Worm (Caenorhabditis elegans) whole organism, L2 larva: ENCODE measurements around the gene dhs-18.

Source experiments
- C34F6.9 ChIP-seq: fragments of 150-350 bp; optimal IDR thresholded peaks from 2 replicates; lab custom pipeline; 2014; ENCODE audit warnings: missing biosample characterization, missing genetic modification characterization
- F13H6.1 ChIP-seq: sonication (generic microtip); optimal IDR thresholded peaks from 2 replicates; lab custom pipeline; 2016; ENCODE audit warnings: missing genetic modification characterization, missing compliant biosample characterization
- Y55F3AM.14 ChIP-seq: fragments of 200-800 bp; sonication (Bioruptor generic); optimal IDR thresholded peaks from 2 replicates; lab custom pipeline; 2018; ENCODE audit warnings: mild to moderate bottlenecking, missing genetic modification characterization, missing compliant biosample characterization
- ZK546.5 ChIP-seq: sonication (generic microtip); optimal IDR thresholded peaks from 2 replicates; lab custom pipeline; 2017; ENCODE audit warnings: missing biosample characterization, missing genetic modification characterization
- alr-1 ChIP-seq: fragments of 150-350 bp; optimal IDR thresholded peaks from 2 replicates; lab custom pipeline; 2014; ENCODE audit warnings: missing biosample characterization, missing genetic modification characterization
- ama-1 ChIP-seq: fragments of 150-350 bp; optimal IDR thresholded peaks from 2 replicates; lab custom pipeline; 2018; ENCODE audit warnings: inconsistent platforms
- blmp-1 ChIP-seq: sonication (generic microtip); optimal IDR thresholded peaks from 2 replicates; lab custom pipeline; 2017; ENCODE audit warnings: missing genetic modification characterization, mild to moderate bottlenecking, missing compliant biosample characterization, antibody characterized with exemption, moderate library complexity; ENCODE audit not compliant: insufficient read depth
- ceh-16 ChIP-seq: fragments of 150-350 bp; optimal IDR thresholded peaks from 2 replicates; lab custom pipeline; 2014; ENCODE audit warnings: missing biosample characterization, missing genetic modification characterization
- crh-2 ChIP-seq: sonication (generic microtip); optimal IDR thresholded peaks from 2 replicates; lab custom pipeline; 2017; ENCODE audit warnings: missing biosample characterization, missing genetic modification characterization
- dmd-4 ChIP-seq: sonication (generic microtip); optimal IDR thresholded peaks from 2 replicates; lab custom pipeline; 2017; ENCODE audit warnings: missing biosample characterization, missing genetic modification characterization
- egl-27 ChIP-seq: sonication (generic microtip); optimal IDR thresholded peaks from 3 replicates; lab custom pipeline; 2017; ENCODE audit warnings: missing biosample characterization, missing genetic modification reagents, missing genetic modification characterization
- elt-1 ChIP-seq: fragments of 150-350 bp; optimal IDR thresholded peaks from 2 replicates; lab custom pipeline; 2014; ENCODE audit warnings: missing biosample characterization, missing genetic modification characterization
- fos-1 ChIP-seq: fragments of 150-350 bp; optimal IDR thresholded peaks from 2 replicates; lab custom pipeline; 2014; ENCODE audit warnings: missing biosample characterization, missing genetic modification characterization
- gmeb-1 ChIP-seq: fragments of 150-350 bp; optimal IDR thresholded peaks from 2 replicates; lab custom pipeline; 2014; ENCODE audit warnings: missing biosample characterization, missing genetic modification characterization
- lin-11 ChIP-seq: fragments of 150-350 bp; sonication (generic microtip); optimal IDR thresholded peaks from 2 replicates; lab custom pipeline; 2014; ENCODE audit warnings: missing biosample characterization, missing genetic modification characterization, inconsistent platforms, mixed read lengths
- lin-13 ChIP-seq: fragments of 150-350 bp; optimal IDR thresholded peaks from 2 replicates; lab custom pipeline; 2014; ENCODE audit warnings: missing biosample characterization, missing genetic modification reagents, missing genetic modification characterization
- lin-39 ChIP-seq: fragments of 150-350 bp; optimal IDR thresholded peaks from 2 replicates; lab custom pipeline; 2014; ENCODE audit warnings: missing biosample characterization, missing genetic modification reagents, missing genetic modification characterization
- lsy-2 ChIP-seq, 2 experiments: fragments of 150-350 bp in 1 of 2; sonication (generic microtip) in 1 of 2; optimal IDR thresholded peaks; 2 replicates each; lab custom pipeline; 2014 to 2017; ENCODE audit warnings: missing biosample characterization in 2 of 2, missing genetic modification characterization in 2 of 2
- mab-5 ChIP-seq: fragments of 150-350 bp; optimal IDR thresholded peaks from 2 replicates; lab custom pipeline; 2014; ENCODE audit warnings: missing biosample characterization, missing genetic modification characterization
- mbf-1 ChIP-seq: sonication (generic microtip); optimal IDR thresholded peaks from 2 replicates; lab custom pipeline; 2017; ENCODE audit warnings: missing biosample characterization, missing genetic modification characterization
- mdl-1 ChIP-seq, 2 experiments: fragments of 150-350 bp in 1 of 2; sonication (generic microtip) in 1 of 2; optimal IDR thresholded peaks; 2 replicates each; lab custom pipeline; 2017; ENCODE audit warnings: missing biosample characterization in 2 of 2, missing genetic modification characterization in 2 of 2
- nhr-11 ChIP-seq: fragments of 150-350 bp; optimal IDR thresholded peaks from 2 replicates; lab custom pipeline; 2014; ENCODE audit warnings: missing biosample characterization, missing genetic modification characterization
- nhr-129 ChIP-seq: fragments of 150-350 bp; optimal IDR thresholded peaks from 2 replicates; lab custom pipeline; 2014; ENCODE audit warnings: missing biosample characterization, missing genetic modification characterization
- nhr-21 ChIP-seq: fragments of 150-350 bp; optimal IDR thresholded peaks from 2 replicates; lab custom pipeline; 2014; ENCODE audit warnings: missing biosample characterization, missing genetic modification characterization
- nhr-25 ChIP-seq: fragments of 150-350 bp; sonication (generic microtip); optimal IDR thresholded peaks from 3 replicates; lab custom pipeline; 2014; ENCODE audit warnings: missing biosample characterization, missing genetic modification characterization
- nhr-6 ChIP-seq: fragments of 150-350 bp; optimal IDR thresholded peaks from 2 replicates; lab custom pipeline; 2014; ENCODE audit warnings: missing biosample characterization, missing genetic modification characterization
- peb-1 ChIP-seq: fragments of 150-350 bp; optimal IDR thresholded peaks from 2 replicates; lab custom pipeline; 2014; ENCODE audit warnings: missing biosample characterization, missing genetic modification characterization
- sem-4 ChIP-seq: fragments of 150-350 bp; optimal IDR thresholded peaks from 2 replicates; lab custom pipeline; 2014; ENCODE audit warnings: missing biosample characterization, missing genetic modification reagents, missing genetic modification characterization
- sma-3 ChIP-seq: sonication (generic microtip); optimal IDR thresholded peaks from 2 replicates; lab custom pipeline; 2016; ENCODE audit warnings: missing genetic modification reagents, missing genetic modification characterization, missing compliant biosample characterization
- sma-9 ChIP-seq, 2 experiments: fragments of 150-350 bp in 1 of 2; sonication (generic microtip) in 1 of 2; optimal IDR thresholded peaks; 2 replicates each; lab custom pipeline; 2014 to 2016; ENCODE audit warnings: missing genetic modification characterization in 2 of 2, mild to moderate bottlenecking in 1 of 2, missing biosample characterization in 1 of 2, missing compliant biosample characterization in 1 of 2, missing genetic modification reagents in 1 of 2, moderate library complexity in 1 of 2
- unc-55 ChIP-seq: fragments of 150-350 bp; sonication (generic microtip); optimal IDR thresholded peaks from 3 replicates; lab custom pipeline; 2014; ENCODE audit warnings: missing biosample characterization, missing genetic modification reagents, missing genetic modification characterization
- unc-62 ChIP-seq: fragments of 150-350 bp; optimal IDR thresholded peaks from 2 replicates; lab custom pipeline; 2014; ENCODE audit warnings: missing biosample characterization, missing genetic modification reagents, missing genetic modification characterization
- ztf-1 ChIP-seq: fragments of 200-800 bp; sonication (Bioruptor generic); conservative IDR thresholded peaks from 2 replicates; pipeline ENCODE4 v1.3.6; 2022; ENCODE audit warnings: missing genetic modification characterization, missing compliant biosample characterization
- ztf-4 ChIP-seq: fragments of 150-350 bp; optimal IDR thresholded peaks from 2 replicates; lab custom pipeline; 2014; ENCODE audit warnings: missing biosample characterization, missing genetic modification characterization

dhs-18 gene

ce11 chrV:11083691-11084090 lies 37.1 kb upstream of the dhs-18 start:
- TF ChIP-seq unc-55 (peak; percentile 29), lsy-2 (tag; optimal IDR thresholded peaks at IDR 0.05; lab: Kevin White, UChicago) (peak in 1 of 2 experiments; percentile 62), sma-3 (GFP tag; lab: Kevin White, UChicago) (no peak), unc-62 (GFP tag; lab: Kevin White, UChicago) (no peak), gmeb-1 (no peak), sma-9 (GFP tag; optimal IDR thresholded peaks at IDR 0.05; lab: Kevin White, UChicago) (peak; percentile 61), sma-9 (tag; optimal IDR thresholded peaks at IDR 0.05; lab: Kevin White, UChicago) (no peak), C34F6.9 (tag; lab: Kevin White, UChicago) (peak; percentile 68), F13H6.1 (tag; lab: Kevin White, UChicago) (peak; percentile 84), blmp-1 (no peak), nhr-129 (tag; lab: Kevin White, UChicago) (peak; percentile 77), lin-11 (tag; lab: Kevin White, UChicago) (no peak), nhr-21 (no peak), fos-1 (tag; lab: Kevin White, UChicago) (no peak), lin-39 (no peak), Y55F3AM.14 (GFP tag; lab: Kevin White, UChicago) (peak; percentile 5), mbf-1 (tag; lab: Kevin White, UChicago) (no peak), lin-13 (GFP tag; lab: Kevin White, UChicago) (peak; percentile 33), mab-5 (tag; lab: Kevin White, UChicago) (peak; percentile 38), mdl-1 (tag; optimal IDR thresholded peaks at IDR 0.05; lab: Kevin White, UChicago) (peak; percentile 19 to 37), ceh-16 (no peak), alr-1 (tag; lab: Kevin White, UChicago) (no peak), dmd-4 (no peak)

- no peak for TF ChIP-seq egl-27 (tag; lab: Kevin White, UChicago)
- no peak for TF ChIP-seq C34F6.9 (tag; lab: Kevin White, UChicago)
- TF ChIP-seq ztf-4 (tag; lab: Kevin White, UChicago) = no peak
- no peak for TF ChIP-seq blmp-1
- no peak for TF ChIP-seq mbf-1 (tag; lab: Kevin White, UChicago)
- TF ChIP-seq alr-1 (tag; lab: Kevin White, UChicago) = no peak
Measured at ce11 chrV:11082964-11083363, 36.3 kb upstream of the dhs-18 start.

ce11 chrV:11082475-11082874 lies 35.8 kb upstream of the dhs-18 start:
- TF ChIP-seq ceh-16 = no peak
- TF ChIP-seq egl-27 (tag; lab: Kevin White, UChicago) = no peak
- TF ChIP-seq ama-1 (lab: Kevin White, UChicago) = peak; percentile 38
- TF ChIP-seq sma-3 (GFP tag; lab: Kevin White, UChicago) = peak; percentile 73
- peak; percentile 79 for TF ChIP-seq ztf-4 (tag; lab: Kevin White, UChicago)
- peak; percentile 33 for TF ChIP-seq sem-4 (tag; lab: Kevin White, UChicago)
- TF ChIP-seq ZK546.5 (tag; lab: Kevin White, UChicago) = no peak
- peak; percentile 68 for TF ChIP-seq nhr-6 (tag; lab: Kevin White, UChicago)
- TF ChIP-seq elt-1 (tag; lab: Kevin White, UChicago) = no peak
- TF ChIP-seq lsy-2 (tag; optimal IDR thresholded peaks at IDR 0.05; lab: Kevin White, UChicago) = peak; percentile 14 to 48
- peak; percentile 78 for TF ChIP-seq nhr-129 (tag; lab: Kevin White, UChicago)
- peak; percentile 86 for TF ChIP-seq F13H6.1 (tag; lab: Kevin White, UChicago)
- peak; percentile 81 for TF ChIP-seq sma-9 (GFP tag; optimal IDR thresholded peaks at IDR 0.05; lab: Kevin White, UChicago)
- no peak for TF ChIP-seq sma-9 (tag; optimal IDR thresholded peaks at IDR 0.05; lab: Kevin White, UChicago)
- peak; percentile 14 for TF ChIP-seq crh-2 (tag; lab: Kevin White, UChicago)
- no peak for TF ChIP-seq dmd-4
- TF ChIP-seq nhr-11 (tag; lab: Kevin White, UChicago) = no peak
- TF ChIP-seq lin-13 (GFP tag; lab: Kevin White, UChicago) = peak; percentile 21
- TF ChIP-seq ztf-1 (GFP tag; lab: Robert Waterston, UW) = no peak
- no peak for TF ChIP-seq nhr-25 (tag; lab: Kevin White, UChicago)
- TF ChIP-seq C34F6.9 (tag; lab: Kevin White, UChicago) = peak; percentile 14
- no peak for TF ChIP-seq peb-1
- TF ChIP-seq, all 48 proteins: peak for 12
